Fruit fly (Drosophila melanogaster): ENCODE results near the gene cpx.

- no peak for TF ChIP-seq fd96Ca (GFP tag; IDR thresholded peaks at IDR 0.05)
- TF ChIP-seq Pif1B (GFP tag; optimal IDR thresholded peaks at IDR 0.05): no peak
- no peak for TF ChIP-seq Pif1A (GFP tag; optimal IDR thresholded peaks at IDR 0.05)
- no peak for TF ChIP-seq EcR (GFP tag; optimal IDR thresholded peaks at IDR 0.05)
- no peak for TF ChIP-seq rn (GFP tag; IDR thresholded peaks at IDR 0.05)
- no peak for TF ChIP-seq CG14655 (GFP tag; optimal IDR thresholded peaks at IDR 0.05)
- no peak for TF ChIP-seq CG13204 (GFP tag; optimal IDR thresholded peaks at IDR 0.05)
- no peak for TF ChIP-seq CG12605 (GFP tag; IDR thresholded peaks at IDR 0.05)
- TF ChIP-seq CG32121 (GFP tag; IDR thresholded peaks at IDR 0.05): no peak
- TF ChIP-seq Snoo (tag; optimal IDR thresholded peaks at IDR 0.05): no peak
- TF ChIP-seq CG4496 (GFP tag; IDR thresholded peaks at IDR 0.05): no peak
- TF ChIP-seq CG8159 (tag; optimal IDR thresholded peaks at IDR 0.05): no peak
- no peak for TF ChIP-seq Ets98B (GFP tag; IDR thresholded peaks at IDR 0.05)
- TF ChIP-seq CG34367 (tag; optimal IDR thresholded peaks at IDR 0.05): no peak
These were observed 11.7 kb upstream of the cpx start for dm6 chr3R:4268339-4268738.
